Fruit fly (Drosophila melanogaster): ENCODE data around the gene CG6276.
A peak's percentile ranks its signal among the peaks of the same experiment; 100 is the strongest.

The CG6276 gene

dm6 chr3R:15350993-15351426 is 31.1 kb upstream of the CG6276 start, which contains the start of the genes Trs33 and Tmtc4 (continued):
- TF ChIP-seq CG31365 (tag; optimal IDR thresholded peaks at IDR 0.05) (no peak), her (GFP tag; optimal IDR thresholded peaks at IDR 0.05) (no peak), Bdp1 (GFP tag; optimal IDR thresholded peaks at IDR 0.05) (no peak), aop (GFP tag; IDR thresholded peaks at IDR 0.05) (no peak), CG2712 (tag; optimal IDR thresholded peaks at IDR 0.05) (peak; percentile 66), H15 (GFP tag; IDR thresholded peaks at IDR 0.05) (no peak), CG16815 (GFP tag; optimal IDR thresholded peaks at IDR 0.05) (no peak), Lhr (GFP tag; optimal IDR thresholded peaks at IDR 0.05) (no peak), tup (GFP tag; optimal IDR thresholded peaks at IDR 0.05) (no peak), CkIIα-i1 (GFP tag; IDR thresholded peaks at IDR 0.05) (no peak), CG30403 (GFP tag; optimal IDR thresholded peaks at IDR 0.05) (peak; percentile 42), Dip3 (GFP tag; optimal IDR thresholded peaks at IDR 0.05) (no peak), CG33557 (GFP tag; optimal IDR thresholded peaks at IDR 0.05) (peak; percentile 34), CG6683 (GFP tag; optimal IDR thresholded peaks at IDR 0.05) (peak; percentile 9), Dek (tag; optimal IDR thresholded peaks at IDR 0.05) (no peak), gsb-n (tag; optimal IDR thresholded peaks at IDR 0.05) (peak; percentile 58), CG11504 (tag; optimal IDR thresholded peaks at IDR 0.05) (no peak), bbx (GFP tag; IDR thresholded peaks at IDR 0.05; ENCODE audit: partially characterized antibody) (peak; percentile 16; the same call in 1 of the 2 replicates), CG9817 (tag; optimal IDR thresholded peaks at IDR 0.05) (peak; percentile 53), C15 (GFP tag; IDR thresholded peaks at IDR 0.05) (no peak), CG11696 (GFP tag; IDR thresholded peaks at IDR 0.05) (no peak), lmd (GFP tag; IDR thresholded peaks at IDR 0.05) (no peak), bigmax (GFP tag; optimal IDR thresholded peaks at IDR 0.05) (no peak), CG3847 (GFP tag; IDR thresholded peaks at IDR 0.05) (no peak), CG9215 (GFP tag; IDR thresholded peaks at IDR 0.05) (no peak), CG8388 (GFP tag; optimal IDR thresholded peaks at IDR 0.05) (peak; percentile 35), CG6765 (GFP tag; optimal IDR thresholded peaks at IDR 0.05) (no peak), CG4707 (GFP tag; optimal IDR thresholded peaks at IDR 0.05) (no peak), CG12219 (GFP tag; optimal IDR thresholded peaks at IDR 0.05) (no peak), CoRest (tag; optimal IDR thresholded peaks at IDR 0.05) (peak; percentile 51), CG17186 (GFP tag; optimal IDR thresholded peaks at IDR 0.05) (no peak), CG9797 (GFP tag; optimal IDR thresholded peaks at IDR 0.05) (no peak), dysf (GFP tag; IDR thresholded peaks at IDR 0.05) (no peak), ewg (GFP tag; optimal IDR thresholded peaks at IDR 0.05) (no peak), CG6272 (GFP tag; IDR thresholded peaks at IDR 0.05) (no peak), slp2 (GFP tag; optimal IDR thresholded peaks at IDR 0.05) (no peak), ems (GFP tag; optimal IDR thresholded peaks at IDR 0.05) (no peak), CG2889 (GFP tag; IDR thresholded peaks at IDR 0.05) (no peak), CG3065 (GFP tag; optimal IDR thresholded peaks at IDR 0.05) (no peak), bsh (GFP tag; optimal IDR thresholded peaks at IDR 0.05) (peak in 1 of 2 experiments; percentile 25), CG5953 (GFP tag; IDR thresholded peaks at IDR 0.05) (no peak), Asciz (GFP tag; optimal IDR thresholded peaks at IDR 0.05) (no peak), az2 (GFP tag; optimal IDR thresholded peaks at IDR 0.05) (peak; percentile 22), CG14441 (GFP tag; IDR thresholded peaks at IDR 0.05) (no peak), so (GFP tag; IDR thresholded peaks at IDR 0.05) (no peak), Rfx (GFP tag; IDR thresholded peaks at IDR 0.05) (no peak; the same call in 1 of the 2 replicates), psq (GFP tag; optimal IDR thresholded peaks at IDR 0.05) (no peak), CG7786 (GFP tag; optimal IDR thresholded peaks at IDR 0.05) (no peak), CG9609 (GFP tag; optimal IDR thresholded peaks at IDR 0.05) (no peak), CG13287 (GFP tag; IDR thresholded peaks at IDR 0.05; ENCODE audit: partially characterized antibody) (no peak; the same call in 1 of the 2 replicates), CG12236 (GFP tag; optimal IDR thresholded peaks at IDR 0.05) (no peak), peb (GFP tag; IDR thresholded peaks at IDR 0.05) (no peak)

Data from whole organism, embryonic.